Worm (Caenorhabditis elegans) whole organism, L4/young adult: Measurements from ENCODE around the gene srh-19.

Source experiments
- dao-5 ChIP-seq: sonication (generic microtip); optimal IDR thresholded peaks from 2 replicates; lab custom pipeline; 2016; ENCODE audit warnings: missing genotype, missing genetic modification characterization, moderate library complexity, missing compliant biosample characterization
- him-1 ChIP-seq: sonication (generic microtip); optimal IDR thresholded peaks from 2 replicates; lab custom pipeline; 2016; ENCODE audit warnings: missing genotype, missing genetic modification reagents, missing genetic modification characterization, missing compliant biosample characterization

DNA sequence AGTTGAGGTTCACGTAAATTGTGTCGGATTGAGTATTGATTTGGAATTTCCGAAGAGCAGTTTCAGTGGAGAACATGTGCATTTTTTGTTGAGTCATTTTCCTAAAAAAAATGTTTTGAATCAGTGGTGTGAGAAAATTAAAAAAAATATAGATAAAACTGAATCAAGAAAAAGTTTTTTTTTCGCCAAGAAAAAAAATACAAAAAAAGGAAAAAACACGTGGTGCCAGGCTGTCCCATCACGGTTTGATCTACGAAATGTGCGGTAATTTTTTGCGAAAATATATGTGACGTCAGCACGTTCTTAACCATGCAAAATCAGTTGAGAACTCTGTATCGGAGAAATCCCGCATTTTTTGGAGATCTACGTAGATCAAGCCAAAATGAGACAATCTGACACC is 19.1 kb upstream of the srh-19 start, which contains the start of gene F56C3.9:
- TF ChIP-seq him-1 (tag; lab: Kevin White, UChicago) (no peak), dao-5 (tag; lab: Kevin White, UChicago) (no peak)
